Worm (Caenorhabditis elegans): ENCODE results near the gene K12H6.12.

The K12H6.12 gene

DNA sequence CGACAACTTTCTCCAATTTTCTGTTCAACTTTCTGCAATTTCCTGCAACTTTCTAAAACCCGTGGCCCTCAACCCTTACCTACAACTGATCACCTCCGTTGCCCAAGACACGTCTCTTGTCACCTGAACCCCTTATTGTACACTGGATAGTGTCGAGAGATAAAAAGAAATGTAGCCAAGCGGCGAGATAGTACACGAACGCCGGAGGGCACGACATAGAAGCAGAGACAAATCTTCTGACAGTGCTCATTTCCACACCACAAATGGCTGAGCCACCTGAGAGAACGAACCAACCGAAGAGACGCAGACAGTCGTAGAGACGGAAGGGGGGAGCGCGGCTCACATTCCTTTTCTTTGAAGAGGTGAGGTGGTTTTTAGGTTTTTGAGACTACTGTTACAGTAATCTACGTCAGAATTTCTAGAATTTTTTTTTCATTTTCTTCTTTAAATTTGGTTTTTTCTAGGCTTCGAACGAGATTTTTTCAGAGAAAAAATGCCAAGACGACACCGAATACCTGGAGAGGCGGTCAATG is at the start of gene K12H6.12:
K12H6.12 (plus strand) TSS at position 483 of the 533 bp plus-strand sequence.
- TF ChIP-seq lin-13 (GFP tag; optimal IDR thresholded peaks at IDR 0.05) = no peak
- TF ChIP-seq dmd-6 (GFP tag; IDR thresholded peaks at IDR 0.05) = no peak
- no peak for TF ChIP-seq arid-1 (GFP tag; conservative IDR thresholded peaks at IDR 0.05)
- no peak for TF ChIP-seq ztf-7 (tag; optimal IDR thresholded peaks at IDR 0.05)
- TF ChIP-seq ceh-62 (tag; optimal IDR thresholded peaks at IDR 0.05) = no peak
- peak; percentile 38 for TF ChIP-seq nhr-11 (tag; optimal IDR thresholded peaks at IDR 0.05)
- TF ChIP-seq nhr-111 (GFP tag; optimal IDR thresholded peaks at IDR 0.05) = no peak
- TF ChIP-seq nhr-48 (tag; optimal IDR thresholded peaks at IDR 0.05) = no peak
- TF ChIP-seq unc-39 (tag; optimal IDR thresholded peaks at IDR 0.05) = no peak
- no peak for TF ChIP-seq zfp-3 (GFP tag; conservative IDR thresholded peaks at IDR 0.05)
- TF ChIP-seq lsy-2 (tag; optimal IDR thresholded peaks at IDR 0.05) = no peak
- no peak for TF ChIP-seq snpc-1.2 (GFP tag; IDR thresholded peaks at IDR 0.05)
- no peak for TF ChIP-seq rbr-2 (tag; optimal IDR thresholded peaks at IDR 0.05)
- no peak for TF ChIP-seq T26A8.4 (GFP tag; IDR thresholded peaks at IDR 0.05)
- TF ChIP-seq snpc-4 (tag; optimal IDR thresholded peaks at IDR 0.05) = no peak
- TF ChIP-seq hif-1 (tag; optimal IDR thresholded peaks at IDR 0.05) = no peak
- TF ChIP-seq nhr-28 (tag; optimal IDR thresholded peaks at IDR 0.05) = peak; percentile 35
- TF ChIP-seq hlh-30 (tag; optimal IDR thresholded peaks at IDR 0.05; ENCODE audit: insufficient read depth) = peak; percentile 75
- no peak for TF ChIP-seq ZK337.2 (GFP tag; IDR thresholded peaks at IDR 0.05)
- TF ChIP-seq lir-3 (tag; optimal IDR thresholded peaks at IDR 0.05) = no peak
- peak; percentile 26 for TF ChIP-seq dve-1 (tag; optimal IDR thresholded peaks at IDR 0.05; ENCODE audit: insufficient read depth)
- TF ChIP-seq hmg-1.1 (GFP tag; IDR thresholded peaks at IDR 0.05) = 0 out of 2 replicates have a peak, but pooled peaks have one; percentile 23
- TF ChIP-seq set-16 (GFP tag; IDR thresholded peaks at IDR 0.05) = no peak
- no peak for TF ChIP-seq spr-1 (tag; optimal IDR thresholded peaks at IDR 0.05)
- no peak for TF ChIP-seq lin-39 (tag; optimal IDR thresholded peaks at IDR 0.05)
- TF ChIP-seq nhr-41 (GFP tag; IDR thresholded peaks at IDR 0.05) = no peak
- no peak for TF ChIP-seq Y48G9A.11 (GFP tag; IDR thresholded peaks at IDR 0.05)
- TF ChIP-seq duxl-1 (tag; optimal IDR thresholded peaks at IDR 0.05; ENCODE audit: poor library complexity) = no peak
- TF ChIP-seq daf-19 (GFP tag; conservative IDR thresholded peaks at IDR 0.05) = no peak
- no peak for TF ChIP-seq dpl-1 (GFP tag; optimal IDR thresholded peaks at IDR 0.05)
- TF ChIP-seq aha-1 (tag) = peak; percentile 95
- no peak for TF ChIP-seq ztf-11 (tag; optimal IDR thresholded peaks at IDR 0.05)
- no peak for TF ChIP-seq mdt-29 (GFP tag; IDR thresholded peaks at IDR 0.05)
- TF ChIP-seq Y105C5A.15 (GFP tag; IDR thresholded peaks at IDR 0.05) = no peak
- no peak for TF ChIP-seq F49E8.2 (tag; optimal IDR thresholded peaks at IDR 0.05; ENCODE audit: borderline replicate concordance)
- TF ChIP-seq pha-4 (GFP tag; IDR thresholded peaks at IDR 0.05) = no peak
- no peak for TF ChIP-seq pha-4 (tag; optimal IDR thresholded peaks at IDR 0.05)
- TF ChIP-seq mep-1 (tag; optimal IDR thresholded peaks at IDR 0.05) = no peak
- TF ChIP-seq egl-43 (GFP tag; IDR thresholded peaks at IDR 0.05) = no peak
- no peak for TF ChIP-seq attf-4 (tag; optimal IDR thresholded peaks at IDR 0.05)
- TF ChIP-seq pqm-1 (tag; optimal IDR thresholded peaks at IDR 0.05) = no peak
- TF ChIP-seq D1046.2 (GFP tag; IDR thresholded peaks at IDR 0.05) = no peak

ce11 chrII:2758476-2758875 is 49.5 kb upstream of the K12H6.12 start, which contains the start of gene fbxb-107:
Gene fbxb-107 (plus strand): TSS chrII:2758772.
- TF ChIP-seq skn-1 (tag; optimal IDR thresholded peaks at IDR 0.05) (no peak), dmd-6 (GFP tag; IDR thresholded peaks at IDR 0.05) (no peak), pha-4 (GFP tag; IDR thresholded peaks at IDR 0.05) (no peak), pha-4 (tag; optimal IDR thresholded peaks at IDR 0.05) (no peak), ZK337.2 (GFP tag; IDR thresholded peaks at IDR 0.05) (no peak), jun-1 (tag; optimal IDR thresholded peaks at IDR 0.05) (no peak), nhr-10 (tag; optimal IDR thresholded peaks at IDR 0.05) (no peak), Y105C5A.15 (GFP tag; IDR thresholded peaks at IDR 0.05) (no peak), mes-2 (tag; optimal IDR thresholded peaks at IDR 0.05; ENCODE audit: poor library complexity, severe bottlenecking) (no peak), lin-39 (tag; optimal IDR thresholded peaks at IDR 0.05) (no peak), zfp-3 (GFP tag; conservative IDR thresholded peaks at IDR 0.05) (no peak), daf-16 (GFP tag; optimal IDR thresholded peaks at IDR 0.05) (no peak), daf-16 (tag; optimal IDR thresholded peaks at IDR 0.05) (no peak), hmg-1.1 (GFP tag; IDR thresholded peaks at IDR 0.05) (no peak)
